Worm (Caenorhabditis elegans) whole organism, L1 larva: Measurements from ENCODE around the gene pmp-4.

Source experiments
- aha-1 ChIP-seq: fragments of 150-350 bp; optimal IDR thresholded peaks from 2 replicates; lab custom pipeline; 2014; ENCODE audit warnings: missing biosample characterization, missing genetic modification characterization
- aly-2 ChIP-seq: fragments of 150-350 bp; optimal IDR thresholded peaks from 2 replicates; lab custom pipeline; 2014; ENCODE audit warnings: missing biosample characterization, missing genetic modification characterization
- ceh-82 ChIP-seq, 3 experiments: fragments of 150-350 bp in 1 of 3; sonication (generic microtip) in 2 of 3; optimal IDR thresholded peaks; 2 replicates each; lab custom pipeline; 2014 to 2017; ENCODE audit warnings: missing biosample characterization in 3 of 3, missing genetic modification characterization in 3 of 3
- lin-35 ChIP-seq, 2 experiments: fragments of 150-350 bp; optimal IDR thresholded peaks; 2 replicates each; lab custom pipeline; 2014; ENCODE audit warnings: missing biosample characterization in 2 of 2, missing genetic modification characterization in 2 of 2, missing genetic modification reagents in 2 of 2
- mdl-1 ChIP-seq, 2 experiments: fragments of 150-350 bp; optimal IDR thresholded peaks; 2 replicates each; lab custom pipeline; 2014 to 2017; ENCODE audit warnings: missing biosample characterization in 2 of 2, missing genetic modification characterization in 2 of 2, inconsistent platforms in 1 of 2
- mep-1 ChIP-seq: fragments of 150-350 bp; optimal IDR thresholded peaks from 2 replicates; lab custom pipeline; 2014; ENCODE audit warnings: missing biosample characterization, missing genetic modification characterization
- nhr-11 ChIP-seq: fragments of 150-350 bp; optimal IDR thresholded peaks from 2 replicates; lab custom pipeline; 2014; ENCODE audit warnings: missing biosample characterization, missing genetic modification characterization
- nhr-12 ChIP-seq: sonication (generic microtip); optimal IDR thresholded peaks from 2 replicates; lab custom pipeline; 2017; ENCODE audit warnings: missing biosample characterization, missing genetic modification characterization
- pax-3 ChIP-seq: fragments of 200-800 bp; sonication (Bioruptor generic); optimal IDR thresholded peaks from 2 replicates; lab custom pipeline; 2018; ENCODE audit warnings: mild to moderate bottlenecking, missing genetic modification characterization, moderate library complexity, missing compliant biosample characterization
- tbx-2 ChIP-seq: sonication (generic microtip); optimal IDR thresholded peaks from 2 replicates; lab custom pipeline; 2016; ENCODE audit warnings: missing genetic modification characterization, missing compliant biosample characterization
- ztf-4 ChIP-seq: fragments of 150-350 bp; optimal IDR thresholded peaks from 2 replicates; lab custom pipeline; 2014; ENCODE audit warnings: missing biosample characterization, missing genetic modification characterization

DNA sequence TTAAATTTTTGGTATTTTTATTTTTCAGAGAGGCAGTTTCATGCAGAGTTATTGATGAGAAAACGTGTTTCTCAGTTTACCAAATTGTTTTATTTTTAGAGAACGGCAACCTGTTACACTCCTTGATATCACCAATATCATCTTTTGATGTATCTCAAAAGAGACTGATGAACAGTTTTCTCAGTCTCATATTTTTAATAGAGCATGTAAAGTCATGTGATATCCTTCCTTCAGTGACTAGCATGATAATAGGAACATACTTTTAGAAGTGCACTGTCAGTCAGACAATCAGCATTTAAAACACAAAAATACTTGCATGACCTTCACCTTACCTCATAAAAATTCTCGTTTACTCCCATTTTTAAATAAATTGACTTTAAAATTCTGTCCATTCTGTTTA lies 37.1 kb upstream of the pmp-4 start, which contains the start of gene F11E6.11:
- TF ChIP-seq ceh-82 (tag; optimal IDR thresholded peaks at IDR 0.05; lab: Kevin White, UChicago) (no peak), lin-35 (GFP tag; optimal IDR thresholded peaks at IDR 0.05; lab: Kevin White, UChicago) (peak in 1 of 2 experiments; percentile 16), ztf-4 (tag; lab: Kevin White, UChicago) (no peak), pax-3 (tag; lab: Kevin White, UChicago) (no peak), mdl-1 (tag; optimal IDR thresholded peaks at IDR 0.05; lab: Kevin White, UChicago) (no peak), nhr-12 (tag; lab: Kevin White, UChicago) (no peak), aha-1 (tag; lab: Kevin White, UChicago) (no peak), tbx-2 (no peak), mep-1 (tag; lab: Kevin White, UChicago) (no peak), nhr-11 (no peak), aly-2 (no peak)
